Fruit fly (Drosophila melanogaster) whole organism, embryonic: ENCODE measurements around the gene alpha-Est9.

ENCODE experiments used
- Awh ChIP-seq: fragments of 200-800 bp; sonication (Bioruptor generic); IDR thresholded peaks from 2 replicates; pipeline ENCODE4, ENCODE4 v1.3.6; 2022; ENCODE audit warnings: missing biosample characterization, missing genetic modification characterization
- B-H1 ChIP-seq: fragments of 200-800 bp; sonication (Bioruptor generic); IDR thresholded peaks from 3 replicates; pipeline ENCODE4 v1.3.6; 2022; ENCODE audit warnings: missing biosample characterization, missing genetic modification characterization
- CG10274 ChIP-seq: fragments of 200-800 bp; sonication (Bioruptor generic); optimal IDR thresholded peaks from 3 replicates; lab custom pipeline; 2017; ENCODE audit warnings: missing biosample characterization, mild to moderate bottlenecking, missing genetic modification characterization
- CG11456 ChIP-seq: fragments of 200-800 bp; sonication (Bioruptor generic); IDR thresholded peaks from 3 replicates; pipeline ENCODE4 v1.3.6; 2022; ENCODE audit warnings: missing biosample characterization, missing genetic modification characterization
- CG12744 ChIP-seq: fragments of 200-800 bp; sonication (Bioruptor generic); optimal IDR thresholded peaks from 2 replicates; lab custom pipeline; 2016; ENCODE audit warnings: missing biosample characterization, missing genetic modification characterization
- CG12942 ChIP-seq: fragments of 200-800 bp; sonication (Bioruptor generic); optimal IDR thresholded peaks from 3 replicates; lab custom pipeline; 2016; ENCODE audit warnings: missing biosample characterization, missing genetic modification characterization
- CG13624 ChIP-seq: fragments of 200-800 bp; sonication (Bioruptor generic); optimal IDR thresholded peaks from 2 replicates; lab custom pipeline; 2016; ENCODE audit warnings: missing biosample characterization, missing genetic modification characterization
- CG15269 ChIP-seq: fragments of 200-800 bp; sonication (Bioruptor generic); optimal IDR thresholded peaks from 2 replicates; lab custom pipeline; 2018; ENCODE audit warnings: missing biosample characterization, mild to moderate bottlenecking, missing genetic modification characterization, moderate library complexity
- CG1602 ChIP-seq: fragments of 200-800 bp; sonication (Bioruptor generic); optimal IDR thresholded peaks from 3 replicates; lab custom pipeline; 2016; ENCODE audit warnings: missing biosample characterization, missing genetic modification characterization
- CG16815 ChIP-seq: fragments of 200-800 bp; sonication (Bioruptor generic); optimal IDR thresholded peaks from 3 replicates; lab custom pipeline; 2017; ENCODE audit warnings: missing biosample characterization, mild to moderate bottlenecking, missing genetic modification characterization
- CG18599 ChIP-seq: fragments of 200-800 bp; sonication (Bioruptor generic); optimal IDR thresholded peaks from 3 replicates; lab custom pipeline; 2017; ENCODE audit warnings: missing biosample characterization, missing genetic modification characterization, mild to moderate bottlenecking, moderate library complexity, missing genetic modification reagents
- CG2116 ChIP-seq: fragments of 200-800 bp; sonication (Bioruptor generic); optimal IDR thresholded peaks from 3 replicates; lab custom pipeline; 2018; ENCODE audit warnings: missing biosample characterization, mild to moderate bottlenecking, missing genetic modification characterization
- CG2875 ChIP-seq: fragments of 200-800 bp; sonication (Bioruptor generic); optimal IDR thresholded peaks from 2 replicates; lab custom pipeline; 2017; ENCODE audit warnings: missing biosample characterization, mild to moderate bottlenecking, missing genetic modification characterization, missing genetic modification reagents
- CG30403 ChIP-seq: fragments of 200-800 bp; sonication (Bioruptor generic); optimal IDR thresholded peaks from 3 replicates; lab custom pipeline; 2016; ENCODE audit warnings: missing biosample characterization, missing genetic modification characterization
- CG31365 ChIP-seq: fragments of 200-800 bp; sonication (Bioruptor generic); optimal IDR thresholded peaks from 2 replicates; lab custom pipeline; 2018; ENCODE audit warnings: missing biosample characterization, mild to moderate bottlenecking, missing genetic modification characterization
- CG31441 ChIP-seq: fragments of 200-800 bp; sonication (Bioruptor generic); IDR thresholded peaks from 2 replicates; pipeline ENCODE4 v1.3.6; 2022; ENCODE audit warnings: missing biosample characterization, missing genetic modification characterization
- CG4328 ChIP-seq: fragments of 200-800 bp; sonication (Bioruptor generic); optimal IDR thresholded peaks from 3 replicates; lab custom pipeline; 2017; ENCODE audit warnings: missing biosample characterization, missing genetic modification reagents, missing genetic modification characterization
- CG4424 ChIP-seq: fragments of 200-800 bp; sonication (Bioruptor generic); optimal IDR thresholded peaks from 3 replicates; lab custom pipeline; 2016; ENCODE audit warnings: missing biosample characterization, missing genetic modification characterization
- CG4854 ChIP-seq: fragments of 200-800 bp; sonication (Bioruptor generic); optimal IDR thresholded peaks from 2 replicates; lab custom pipeline; 2016; ENCODE audit warnings: missing biosample characterization, missing genetic modification characterization, inconsistent platforms
- CG5245 ChIP-seq: fragments of 200-800 bp; sonication (Bioruptor generic); optimal IDR thresholded peaks from 3 replicates; lab custom pipeline; 2016; ENCODE audit warnings: missing biosample characterization, missing genetic modification characterization
- CG6791 ChIP-seq: fragments of 200-800 bp; sonication (Bioruptor generic); IDR thresholded peaks from 3 replicates; pipeline ENCODE4 v1.3.6; 2022; ENCODE audit warnings: missing biosample characterization, missing genetic modification characterization; ENCODE audit not compliant: partially characterized antibody
- CG7372 ChIP-seq: fragments of 200-800 bp; sonication (Bioruptor generic); IDR thresholded peaks from 2 replicates; pipeline ENCODE4 v1.3.6; 2022; ENCODE audit warnings: missing biosample characterization, missing genetic modification characterization
- CG7928 ChIP-seq: fragments of 200-800 bp; sonication (Bioruptor generic); optimal IDR thresholded peaks from 2 replicates; lab custom pipeline; 2017; ENCODE audit warnings: missing biosample characterization, mild to moderate bottlenecking, missing genetic modification characterization
- CG8290 ChIP-seq, 3 experiments: fragments of 200-800 bp; sonication (Bioruptor generic); optimal IDR thresholded peaks; 2 replicates each; lab custom pipeline; 2016 to 2019; ENCODE audit warnings: missing biosample characterization in 3 of 3, missing genetic modification characterization in 3 of 3, mild to moderate bottlenecking in 2 of 3, moderate library complexity in 1 of 3
- CG9727 ChIP-seq: fragments of 200-800 bp; sonication (Bioruptor generic); optimal IDR thresholded peaks from 3 replicates; lab custom pipeline; 2017; ENCODE audit warnings: missing biosample characterization, mild to moderate bottlenecking, missing genetic modification characterization
- CTCF ChIP-seq: fragments of 200-800 bp; sonication (Bioruptor generic); optimal IDR thresholded peaks from 2 replicates; lab custom pipeline; 2017; ENCODE audit warnings: missing biosample characterization, mild to moderate bottlenecking, missing genetic modification characterization, moderate library complexity
- Camta ChIP-seq: fragments of 200-800 bp; sonication (Bioruptor generic); optimal IDR thresholded peaks from 2 replicates; lab custom pipeline; 2016; ENCODE audit warnings: missing biosample characterization, missing genetic modification characterization
- CoRest ChIP-seq: fragments of 200-800 bp; sonication (Bioruptor generic); optimal IDR thresholded peaks from 3 replicates; lab custom pipeline; 2018; ENCODE audit warnings: missing biosample characterization, mild to moderate bottlenecking, missing genetic modification characterization, moderate library complexity
- Doc3 ChIP-seq: fragments of 200-800 bp; sonication (Bioruptor generic); IDR thresholded peaks from 3 replicates; pipeline ENCODE4 v1.3.6; 2022; ENCODE audit warnings: missing biosample characterization, missing genetic modification characterization; ENCODE audit not compliant: partially characterized antibody
- Dref ChIP-seq: fragments of 200-800 bp; sonication (Bioruptor generic); IDR thresholded peaks from 2 replicates; pipeline ENCODE4 v1.3.6; 2022; ENCODE audit warnings: missing biosample characterization, missing genetic modification characterization
- E2f1 ChIP-seq: fragments of 200-800 bp; sonication (Bioruptor generic); IDR thresholded peaks from 2 replicates; pipeline ENCODE4 v1.3.6; 2022; ENCODE audit warnings: missing biosample characterization, missing genetic modification characterization
- Ets97D ChIP-seq: fragments of 200-800 bp; sonication (Bioruptor generic); optimal IDR thresholded peaks from 3 replicates; lab custom pipeline; 2016; ENCODE audit warnings: missing biosample characterization, missing genetic modification characterization
- Fer1 ChIP-seq: fragments of 200-800 bp; sonication (Bioruptor generic); optimal IDR thresholded peaks from 2 replicates; lab custom pipeline; 2017; ENCODE audit warnings: missing biosample characterization, mild to moderate bottlenecking, missing genetic modification characterization
- GATAe ChIP-seq: fragments of 200-800 bp; sonication (Bioruptor generic); conservative IDR thresholded peaks from 2 replicates; pipeline ENCODE4 v1.3.6; 2022; ENCODE audit warnings: missing biosample characterization, missing genetic modification characterization
- HLH3B ChIP-seq: fragments of 200-800 bp; sonication (Bioruptor generic); IDR thresholded peaks from 2 replicates; pipeline ENCODE4 v1.3.6; 2022; ENCODE audit warnings: missing biosample characterization, missing genetic modification characterization
- HmgD ChIP-seq: fragments of 200-800 bp; sonication (Bioruptor generic); optimal IDR thresholded peaks from 3 replicates; lab custom pipeline; 2016; ENCODE audit warnings: missing biosample characterization, missing genetic modification characterization
- Max ChIP-seq: fragments of 200-800 bp; sonication (Bioruptor generic); optimal IDR thresholded peaks from 2 replicates; lab custom pipeline; 2016; ENCODE audit warnings: missing biosample characterization, mild to moderate bottlenecking, missing genetic modification characterization
- Oli ChIP-seq: fragments of 200-800 bp; sonication (Bioruptor generic); optimal IDR thresholded peaks from 2 replicates; lab custom pipeline; 2018; ENCODE audit warnings: missing biosample characterization, mild to moderate bottlenecking, missing genetic modification characterization, moderate library complexity
- PHDP ChIP-seq: fragments of 200-800 bp; sonication (Bioruptor generic); optimal IDR thresholded peaks from 3 replicates; lab custom pipeline; 2018; ENCODE audit warnings: missing biosample characterization, mild to moderate bottlenecking, missing genetic modification characterization, moderate library complexity
- Ravus ChIP-seq: fragments of 200-800 bp; sonication (Bioruptor generic); IDR thresholded peaks from 2 replicates; pipeline ENCODE4 v1.3.6; 2022; ENCODE audit warnings: missing biosample characterization, missing genetic modification characterization
- Side ChIP-seq: fragments of 200-800 bp; sonication (Bioruptor generic); optimal IDR thresholded peaks from 2 replicates; lab custom pipeline; 2016; ENCODE audit warnings: missing biosample characterization, missing genetic modification characterization
- Vsx1 ChIP-seq: fragments of 200-800 bp; sonication (Bioruptor generic); optimal IDR thresholded peaks from 2 replicates; lab custom pipeline; 2017; ENCODE audit warnings: missing biosample characterization, mild to moderate bottlenecking, missing genetic modification characterization, missing genetic modification reagents
- br ChIP-seq: fragments of >200 bp; optimal IDR thresholded peaks from 2 replicates; lab custom pipeline; 2017
- dan ChIP-seq: fragments of 200-800 bp; sonication (Bioruptor generic); IDR thresholded peaks from 2 replicates; pipeline ENCODE4 v1.3.6; 2022; ENCODE audit warnings: missing biosample characterization, missing genetic modification characterization
- gem ChIP-seq: fragments of 200-800 bp; sonication (Bioruptor generic); optimal IDR thresholded peaks from 2 replicates; lab custom pipeline; 2019; ENCODE audit warnings: missing biosample characterization, mild to moderate bottlenecking, missing genetic modification characterization, moderate library complexity
- insv ChIP-seq, 2 experiments: fragments of 200-800 bp; sonication (Bioruptor generic); optimal IDR thresholded peaks; 3 replicates each; lab custom pipeline; 2016 to 2018; ENCODE audit warnings: missing biosample characterization in 2 of 2, missing genetic modification characterization in 2 of 2
- jing ChIP-seq: fragments of 200-800 bp; sonication (Bioruptor generic); optimal IDR thresholded peaks from 2 replicates; lab custom pipeline; 2018; ENCODE audit warnings: missing biosample characterization, mild to moderate bottlenecking, missing genetic modification characterization
- lmd ChIP-seq: fragments of 200-800 bp; sonication (Bioruptor generic); IDR thresholded peaks from 2 replicates; pipeline ENCODE4 v1.3.6; 2022; ENCODE audit warnings: missing biosample characterization, missing genetic modification characterization
- mirr ChIP-seq: fragments of 200-800 bp; sonication (Bioruptor generic); optimal IDR thresholded peaks from 3 replicates; lab custom pipeline; 2018; ENCODE audit warnings: missing biosample characterization, mild to moderate bottlenecking, missing genetic modification characterization
- psq ChIP-seq: fragments of 200-800 bp; sonication (Bioruptor generic); optimal IDR thresholded peaks from 2 replicates; lab custom pipeline; 2017; ENCODE audit warnings: missing biosample characterization, missing genetic modification characterization
- sob ChIP-seq: fragments of 200-800 bp; sonication (Bioruptor generic); IDR thresholded peaks from 2 replicates; pipeline ENCODE4 v1.3.6; 2022; ENCODE audit warnings: missing biosample characterization, missing genetic modification characterization
- zen ChIP-seq: fragments of 200-800 bp; sonication (Bioruptor generic); optimal IDR thresholded peaks from 3 replicates; lab custom pipeline; 2018; ENCODE audit warnings: missing biosample characterization, mild to moderate bottlenecking, missing genetic modification characterization, moderate library complexity

alpha-Est9 gene

dm6 chr3R:7492099-7492498, 12.8 kb downstream of the alpha-Est9 start (continued):
- TF ChIP-seq E2f1 (GFP tag; lab: Robert Waterston, UW) (no peak), Dref (GFP tag; lab: Robert Waterston, UW) (peak; percentile 67), lmd (GFP tag; lab: Robert Waterston, UW) (no peak; the same call in 1 of the 2 replicates), CG2116 (GFP tag; lab: Kevin White, UChicago) (no peak), Oli (tag; lab: Kevin White, UChicago) (peak; percentile 33), zen (tag; lab: Kevin White, UChicago) (no peak), Awh (no peak; the same call in 1 of the 2 replicates), Vsx1 (GFP tag; lab: Kevin White, UChicago) (no peak), insv (GFP tag; optimal IDR thresholded peaks at IDR 0.05; lab: Kevin White, UChicago) (no peak), Side (GFP tag; lab: Kevin White, UChicago) (no peak), PHDP (no peak), CG15269 (peak; percentile 41), CG31365 (tag; lab: Kevin White, UChicago) (no peak), CG12942 (no peak), CG12744 (GFP tag; lab: Kevin White, UChicago) (no peak), CG16815 (GFP tag; lab: Kevin White, UChicago) (no peak), CG10274 (GFP tag; lab: Kevin White, UChicago) (no peak), Camta (GFP tag; lab: Kevin White, UChicago) (peak; percentile 32), CG1602 (GFP tag; lab: Kevin White, UChicago) (peak; percentile 24), CG31441 (GFP tag; lab: Robert Waterston, UW) (0 out of 2 replicates have a peak, but pooled peaks have one; percentile 10), CG2875 (GFP tag; lab: Kevin White, UChicago) (no peak), Ets97D (no peak), CG18599 (GFP tag; lab: Kevin White, UChicago) (no peak), CG13624 (GFP tag; lab: Kevin White, UChicago) (peak; percentile 32), sob (GFP tag; lab: Robert Waterston, UW) (peak; percentile 57), Fer1 (GFP tag; lab: Kevin White, UChicago) (no peak), GATAe (0 out of 2 replicates have a peak, but pooled peaks have one; percentile 15), Ravus (GFP tag; lab: Robert Waterston, UW) (no peak), jing (GFP tag; lab: Kevin White, UChicago) (no peak), psq (no peak), br (no peak), mirr (GFP tag; lab: Kevin White, UChicago) (peak; percentile 30), Doc3 (GFP tag; lab: Robert Waterston, UW) (no peak), CG11456 (no peak), gem (peak; percentile 51), CG9727 (GFP tag; lab: Kevin White, UChicago) (peak; percentile 4), CTCF (GFP tag; lab: Kevin White, UChicago) (no peak), B-H1 (GFP tag; lab: Robert Waterston, UW) (no peak), CG4854 (GFP tag; lab: Kevin White, UChicago) (peak; percentile 16), CoRest (peak; percentile 46), dan (GFP tag; lab: Robert Waterston, UW) (no peak), CG4328 (GFP tag; lab: Kevin White, UChicago) (no peak), CG30403 (GFP tag; lab: Kevin White, UChicago) (peak; percentile 48), CG7372 (GFP tag; lab: Robert Waterston, UW) (0 out of 2 replicates have a peak, but pooled peaks have one; percentile 6), CG4424 (GFP tag; lab: Kevin White, UChicago) (peak; percentile 16), CG7928 (GFP tag; lab: Kevin White, UChicago) (peak; percentile 9), HmgD (GFP tag; lab: Kevin White, UChicago) (no peak), Max (GFP tag; lab: Kevin White, UChicago) (no peak), CG5245 (GFP tag; lab: Kevin White, UChicago) (no peak), HLH3B (GFP tag; lab: Robert Waterston, UW) (no peak), CG6791 (GFP tag; lab: Robert Waterston, UW) (peak; percentile 54; the same call in 1 of the 3 replicates), CG8290 (GFP tag; optimal IDR thresholded peaks at IDR 0.05; lab: Kevin White, UChicago) (no peak), CG8290 (tag; optimal IDR thresholded peaks at IDR 0.05; lab: Kevin White, UChicago) (peak in 1 of 2 experiments; percentile 60)
